Fruit fly (Drosophila melanogaster) whole organism, pupa: ENCODE data around the gene CG32263.

ENCODE experiments used
- CG10348 ChIP-seq: fragments of 200-800 bp; sonication (Bioruptor generic); IDR thresholded peaks from 2 replicates; pipeline ENCODE4 v1.3.6; 2022; ENCODE audit warnings: missing biosample characterization, missing genetic modification characterization
- CG12605 ChIP-seq: fragments of 200-800 bp; sonication (Bioruptor generic); IDR thresholded peaks from 2 replicates; pipeline ENCODE4 v1.3.6; 2022; ENCODE audit warnings: missing biosample characterization, missing genetic modification characterization
- CG13204 ChIP-seq: fragments of 200-800 bp; sonication (Bioruptor generic); optimal IDR thresholded peaks from 2 replicates; lab custom pipeline; 2018; ENCODE audit warnings: missing biosample characterization, mild to moderate bottlenecking, missing genetic modification characterization, moderate library complexity
- CG14655 ChIP-seq: fragments of 200-800 bp; sonication (Bioruptor generic); optimal IDR thresholded peaks from 3 replicates; lab custom pipeline; 2017; ENCODE audit warnings: mild to moderate bottlenecking, missing biosample characterization, missing genetic modification reagents, missing genetic modification characterization
- CG15710 ChIP-seq: fragments of 200-800 bp; sonication (Bioruptor generic); optimal IDR thresholded peaks from 2 replicates; lab custom pipeline; 2018; ENCODE audit warnings: missing biosample characterization, mild to moderate bottlenecking, missing genetic modification characterization, moderate library complexity
- CG17806 ChIP-seq: fragments of 200-800 bp; sonication (Bioruptor generic); optimal IDR thresholded peaks from 2 replicates; lab custom pipeline; 2018; ENCODE audit warnings: missing biosample characterization, mild to moderate bottlenecking, missing genetic modification characterization, moderate library complexity
- CG32121 ChIP-seq: fragments of 200-800 bp; sonication (Bioruptor generic); IDR thresholded peaks from 2 replicates; pipeline ENCODE4 v1.3.6; 2022; ENCODE audit warnings: missing biosample characterization, missing genetic modification characterization
- CG34367 ChIP-seq: fragments of 200-800 bp; sonication (Bioruptor generic); optimal IDR thresholded peaks from 2 replicates; lab custom pipeline; 2018; ENCODE audit warnings: missing biosample characterization, mild to moderate bottlenecking, missing genetic modification characterization
- CG4496 ChIP-seq: fragments of 200-800 bp; sonication (Bioruptor generic); IDR thresholded peaks from 3 replicates; pipeline ENCODE4 v1.3.6; 2022; ENCODE audit warnings: missing biosample characterization, missing genetic modification characterization
- CG8159 ChIP-seq: fragments of 200-800 bp; sonication (Bioruptor generic); optimal IDR thresholded peaks from 3 replicates; lab custom pipeline; 2018; ENCODE audit warnings: missing biosample characterization, mild to moderate bottlenecking, missing genetic modification characterization, moderate library complexity
- CG8301 ChIP-seq: fragments of 200-800 bp; sonication (Bioruptor generic); optimal IDR thresholded peaks from 2 replicates; lab custom pipeline; 2018; ENCODE audit warnings: missing biosample characterization, mild to moderate bottlenecking, missing genetic modification characterization
- CG9948 ChIP-seq: fragments of 200-800 bp; sonication (Bioruptor generic); optimal IDR thresholded peaks from 2 replicates; lab custom pipeline; 2018; ENCODE audit warnings: missing biosample characterization, mild to moderate bottlenecking, missing genetic modification characterization, moderate library complexity
- D1 ChIP-seq: fragments of 200-800 bp; sonication (Bioruptor generic); optimal IDR thresholded peaks from 2 replicates; lab custom pipeline; 2018; ENCODE audit warnings: missing biosample characterization, mild to moderate bottlenecking, missing genetic modification characterization, moderate library complexity
- EcR ChIP-seq: fragments of 200-800 bp; sonication (Bioruptor generic); optimal IDR thresholded peaks from 3 replicates; lab custom pipeline; 2019; ENCODE audit warnings: missing biosample characterization, missing genetic modification characterization, mild to moderate bottlenecking, moderate library complexity, missing genetic modification reagents
- Ets98B ChIP-seq: fragments of 200-800 bp; sonication (Bioruptor generic); IDR thresholded peaks from 2 replicates; pipeline ENCODE4 v1.3.6; 2022; ENCODE audit warnings: missing biosample characterization, missing genetic modification characterization
- Pif1A ChIP-seq: fragments of 200-800 bp; sonication (Bioruptor generic); optimal IDR thresholded peaks from 3 replicates; lab custom pipeline; 2016; ENCODE audit warnings: missing biosample characterization, missing genetic modification characterization
- Pif1B ChIP-seq: fragments of 200-800 bp; sonication (Bioruptor generic); optimal IDR thresholded peaks from 3 replicates; lab custom pipeline; 2016; ENCODE audit warnings: missing biosample characterization, missing genetic modification characterization
- Snoo ChIP-seq: fragments of 200-800 bp; sonication (Bioruptor generic); optimal IDR thresholded peaks from 3 replicates; lab custom pipeline; 2017; ENCODE audit warnings: missing biosample characterization, mild to moderate bottlenecking, missing genetic modification characterization, inconsistent platforms
- fd96Ca ChIP-seq: fragments of 200-800 bp; sonication (Bioruptor generic); IDR thresholded peaks from 3 replicates; pipeline ENCODE4 v1.3.6; 2022; ENCODE audit warnings: missing biosample characterization, missing genetic modification characterization
- gl ChIP-seq: fragments of 200-800 bp; sonication (Bioruptor generic); optimal IDR thresholded peaks from 2 replicates; lab custom pipeline; 2018; ENCODE audit warnings: missing biosample characterization, mild to moderate bottlenecking, missing genetic modification characterization
- rn ChIP-seq: fragments of 200-800 bp; sonication (Bioruptor generic); IDR thresholded peaks from 2 replicates; pipeline ENCODE4 v1.3.6; 2022; ENCODE audit warnings: missing biosample characterization, missing genetic modification characterization

CG32263 gene

dm6 chr3L:3787077-3787433, 23.9 kb downstream of the CG32263 start:
- TF ChIP-seq fd96Ca (GFP tag; lab: Robert Waterston, UW), result no peak
- no peak for TF ChIP-seq EcR (GFP tag; lab: Kevin White, UChicago)
- no peak for TF ChIP-seq Pif1B (GFP tag; lab: Kevin White, UChicago)
- no peak for TF ChIP-seq CG32121 (GFP tag; lab: Robert Waterston, UW)
- peak; percentile 24; the same call in 1 of the 2 replicates for TF ChIP-seq Ets98B (GFP tag; lab: Robert Waterston, UW)
- TF ChIP-seq gl (tag; lab: Kevin White, UChicago), result no peak
- TF ChIP-seq CG10348 (GFP tag; lab: Robert Waterston, UW), result no peak

DNA sequence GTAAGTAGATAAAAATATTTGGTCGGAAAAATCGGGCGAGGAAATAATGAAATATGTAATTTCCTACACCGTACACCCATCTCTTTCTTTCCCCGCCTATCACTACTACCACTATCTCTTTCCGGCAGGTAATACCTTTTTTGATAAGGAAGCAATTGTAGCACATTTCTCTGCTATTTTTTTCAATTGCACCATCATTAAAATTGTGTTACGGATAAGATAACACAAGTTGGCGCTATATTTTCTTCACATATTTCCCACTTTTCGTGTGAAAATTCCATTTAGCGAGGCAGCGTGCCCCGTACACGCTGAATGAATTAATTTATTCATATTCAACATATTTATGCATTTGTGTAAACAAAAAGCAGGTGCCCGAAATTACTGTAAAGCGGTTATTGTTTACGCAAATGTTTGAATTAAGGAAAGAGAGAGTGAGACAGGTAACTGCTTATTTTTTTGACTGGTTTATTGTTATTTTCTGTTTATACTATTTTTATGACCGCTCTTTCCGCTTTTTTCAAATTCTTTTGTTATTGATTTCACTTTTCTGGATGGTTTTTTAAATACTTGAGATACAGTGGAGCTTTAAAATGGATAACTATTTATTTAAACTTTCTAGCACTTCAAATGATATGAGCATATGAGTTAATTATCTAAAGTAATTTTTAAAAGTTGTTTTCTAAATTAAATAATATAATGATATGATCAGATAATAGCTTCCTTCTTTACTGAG, 24.4 kb downstream of the CG32263 start:
- TF ChIP-seq CG32121 (GFP tag; lab: Robert Waterston, UW), result peak; percentile 21; the same call in 1 of the 2 replicates
- no peak for TF ChIP-seq CG8301 (tag; lab: Kevin White, UChicago)
- TF ChIP-seq CG17806, result peak; percentile 14
- TF ChIP-seq CG15710 (tag; lab: Kevin White, UChicago), result peak; percentile 11

dm6 chr3L:3785688-3786087, 25.2 kb downstream of the CG32263 start:
- peak; percentile 7 for TF ChIP-seq CG9948 (tag; lab: Kevin White, UChicago)
- TF ChIP-seq CG14655, result peak; percentile 24
- TF ChIP-seq Ets98B (GFP tag; lab: Robert Waterston, UW), result peak; percentile 30; the same call in 1 of the 2 replicates
- TF ChIP-seq CG32121 (GFP tag; lab: Robert Waterston, UW), result no peak

- TF ChIP-seq rn (GFP tag; lab: Robert Waterston, UW) (peak; percentile 98), EcR (GFP tag; lab: Kevin White, UChicago) (peak; percentile 70), CG13204 (GFP tag; lab: Kevin White, UChicago) (peak; percentile 94), CG9948 (tag; lab: Kevin White, UChicago) (peak; percentile 96), Ets98B (GFP tag; lab: Robert Waterston, UW) (peak; percentile 99), Pif1B (GFP tag; lab: Kevin White, UChicago) (peak; percentile 99), CG34367 (peak; percentile 98), Snoo (tag; lab: Kevin White, UChicago) (peak; percentile 97), CG14655 (peak; percentile 93), CG32121 (GFP tag; lab: Robert Waterston, UW) (peak; percentile 99), gl (tag; lab: Kevin White, UChicago) (peak; percentile 92), CG15710 (tag; lab: Kevin White, UChicago) (peak; percentile 97), CG8301 (tag; lab: Kevin White, UChicago) (peak; percentile 94), CG10348 (GFP tag; lab: Robert Waterston, UW) (peak; percentile 98), fd96Ca (GFP tag; lab: Robert Waterston, UW) (peak; percentile 99), D1 (peak; percentile 74), Pif1A (GFP tag; lab: Kevin White, UChicago) (peak; percentile 99), CG8159 (peak; percentile 95), CG12605 (GFP tag; lab: Robert Waterston, UW) (peak; percentile 97), CG4496 (GFP tag; lab: Robert Waterston, UW) (peak; percentile 99), CG17806 (peak; percentile 95)
These were observed 25.8 kb downstream of the CG32263 start for dm6 chr3L:3785002-3785661.

dm6 chr3L:3784001-3784400, 26.9 kb downstream of the CG32263 start:
- TF ChIP-seq CG17806 (no peak), D1 (no peak), CG34367 (no peak), CG14655 (no peak), Pif1B (GFP tag; lab: Kevin White, UChicago) (no peak), gl (tag; lab: Kevin White, UChicago) (no peak), CG8301 (tag; lab: Kevin White, UChicago) (no peak), CG32121 (GFP tag; lab: Robert Waterston, UW) (0 out of 2 replicates have a peak, but pooled peaks have one; percentile 13), CG10348 (GFP tag; lab: Robert Waterston, UW) (no peak), CG4496 (GFP tag; lab: Robert Waterston, UW) (peak; percentile 63), Snoo (tag; lab: Kevin White, UChicago) (no peak), EcR (GFP tag; lab: Kevin White, UChicago) (peak; percentile 95), CG13204 (GFP tag; lab: Kevin White, UChicago) (peak; percentile 32), CG12605 (GFP tag; lab: Robert Waterston, UW) (no peak), Ets98B (GFP tag; lab: Robert Waterston, UW) (peak; percentile 49), rn (GFP tag; lab: Robert Waterston, UW) (0 out of 2 replicates have a peak, but pooled peaks have one; percentile 7), Pif1A (GFP tag; lab: Kevin White, UChicago) (no peak), CG15710 (tag; lab: Kevin White, UChicago) (no peak), CG8159 (no peak), fd96Ca (GFP tag; lab: Robert Waterston, UW) (peak; percentile 63; the same call in 2 of the 3 replicates), CG9948 (tag; lab: Kevin White, UChicago) (no peak)
